Worm (Caenorhabditis elegans): ENCODE data around the gene plpp-1.3.

Gene plpp-1.3

ce11 chrX:10717019-10717418, 21.9 kb downstream of the plpp-1.3 start, which contains the start of gene T01C1.4:
Gene T01C1.4, minus strand, starts transcription at chrX:10717119.
- peak; percentile 3 for TF ChIP-seq sma-9 (GFP tag; optimal IDR thresholded peaks at IDR 0.05)
- no peak for TF ChIP-seq sma-9 (tag; optimal IDR thresholded peaks at IDR 0.05)
- no peak for TF ChIP-seq unc-55 (GFP tag; optimal IDR thresholded peaks at IDR 0.05)

- TF ChIP-seq ceh-16 (tag; optimal IDR thresholded peaks at IDR 0.05) (no peak), lsy-2 (tag; optimal IDR thresholded peaks at IDR 0.05) (no peak), ceh-82 (tag; optimal IDR thresholded peaks at IDR 0.05) (no peak), mbf-1 (tag; optimal IDR thresholded peaks at IDR 0.05) (no peak), lin-13 (GFP tag; optimal IDR thresholded peaks at IDR 0.05) (no peak), unc-55 (GFP tag; optimal IDR thresholded peaks at IDR 0.05) (no peak), sma-9 (GFP tag; optimal IDR thresholded peaks at IDR 0.05) (no peak), sma-9 (tag; optimal IDR thresholded peaks at IDR 0.05) (no peak), nhr-10 (tag; optimal IDR thresholded peaks at IDR 0.05) (no peak), alr-1 (tag; optimal IDR thresholded peaks at IDR 0.05) (no peak), lin-11 (tag; optimal IDR thresholded peaks at IDR 0.05) (no peak)
Measured at ce11 chrX:10721954-10722353, 26.8 kb downstream of the plpp-1.3 start, which contains the start of gene mbr-1. Gene mbr-1, minus strand, starts transcription at chrX:10722054.

- TF ChIP-seq nhr-12 (tag; optimal IDR thresholded peaks at IDR 0.05) (no peak), mbf-1 (tag; optimal IDR thresholded peaks at IDR 0.05) (no peak), lin-13 (GFP tag; optimal IDR thresholded peaks at IDR 0.05) (no peak), lsy-2 (tag; optimal IDR thresholded peaks at IDR 0.05) (no peak), unc-55 (GFP tag; optimal IDR thresholded peaks at IDR 0.05) (no peak), R02D3.7 (tag; optimal IDR thresholded peaks at IDR 0.05) (no peak), nhr-21 (tag; optimal IDR thresholded peaks at IDR 0.05) (no peak), ztf-1 (GFP tag; conservative IDR thresholded peaks at IDR 0.05) (no peak), sma-3 (GFP tag; optimal IDR thresholded peaks at IDR 0.05) (no peak), gmeb-1 (tag; optimal IDR thresholded peaks at IDR 0.05) (no peak), zag-1 (tag; optimal IDR thresholded peaks at IDR 0.05) (no peak), Y55F3AM.14 (GFP tag; optimal IDR thresholded peaks at IDR 0.05) (no peak), F13H6.1 (tag; optimal IDR thresholded peaks at IDR 0.05) (no peak), nhr-10 (tag; optimal IDR thresholded peaks at IDR 0.05) (no peak), unc-62 (GFP tag; optimal IDR thresholded peaks at IDR 0.05) (no peak), elt-3 (tag; optimal IDR thresholded peaks at IDR 0.05) (no peak), nhr-129 (tag; optimal IDR thresholded peaks at IDR 0.05) (no peak), mab-5 (tag; optimal IDR thresholded peaks at IDR 0.05) (no peak)
Measured at ce11 chrX:10727696-10728095, 32.6 kb downstream of the plpp-1.3 start.

ce11 chrX:10731837-10732236, 36.7 kb downstream of the plpp-1.3 start:
- TF ChIP-seq fos-1 (tag; optimal IDR thresholded peaks at IDR 0.05) (peak; percentile 4), lsy-2 (tag; optimal IDR thresholded peaks at IDR 0.05) (no peak), peb-1 (tag; optimal IDR thresholded peaks at IDR 0.05) (no peak), nhr-21 (tag; optimal IDR thresholded peaks at IDR 0.05) (peak; percentile 20), sma-3 (GFP tag; optimal IDR thresholded peaks at IDR 0.05) (no peak), F13H6.1 (tag; optimal IDR thresholded peaks at IDR 0.05) (no peak), nhr-23 (tag; optimal IDR thresholded peaks at IDR 0.05) (no peak), crh-2 (tag; optimal IDR thresholded peaks at IDR 0.05) (peak; percentile 39), nhr-129 (tag; optimal IDR thresholded peaks at IDR 0.05) (no peak), R02D3.7 (tag; optimal IDR thresholded peaks at IDR 0.05) (no peak), nhr-77 (tag; optimal IDR thresholded peaks at IDR 0.05) (no peak)

- TF ChIP-seq lsy-2 (tag; optimal IDR thresholded peaks at IDR 0.05), result no peak
- TF ChIP-seq nhr-11 (tag; optimal IDR thresholded peaks at IDR 0.05), result no peak
- TF ChIP-seq ZK546.5 (tag; optimal IDR thresholded peaks at IDR 0.05), result no peak
- no peak for TF ChIP-seq peb-1 (tag; optimal IDR thresholded peaks at IDR 0.05)
- no peak for TF ChIP-seq nhr-10 (tag; optimal IDR thresholded peaks at IDR 0.05)
- no peak for TF ChIP-seq lin-11 (tag; optimal IDR thresholded peaks at IDR 0.05)
- no peak for TF ChIP-seq skn-1 (tag; optimal IDR thresholded peaks at IDR 0.05)
- no peak for TF ChIP-seq blmp-1 (tag; optimal IDR thresholded peaks at IDR 0.05; ENCODE audit: insufficient read depth)
- no peak for TF ChIP-seq nhr-237 (tag; optimal IDR thresholded peaks at IDR 0.05)
- TF ChIP-seq gmeb-1 (tag; optimal IDR thresholded peaks at IDR 0.05), result no peak
- no peak for TF ChIP-seq elt-1 (tag; optimal IDR thresholded peaks at IDR 0.05)
- no peak for TF ChIP-seq Y55F3AM.14 (GFP tag; optimal IDR thresholded peaks at IDR 0.05)
- no peak for TF ChIP-seq egl-27 (tag; optimal IDR thresholded peaks at IDR 0.05)
- TF ChIP-seq dmd-4 (tag; optimal IDR thresholded peaks at IDR 0.05), result no peak
- TF ChIP-seq mbf-1 (tag; optimal IDR thresholded peaks at IDR 0.05), result no peak
- no peak for TF ChIP-seq crh-2 (tag; optimal IDR thresholded peaks at IDR 0.05)
- TF ChIP-seq unc-39 (tag; optimal IDR thresholded peaks at IDR 0.05), result no peak
Measured at ce11 chrX:10734026-10734425, 38.9 kb downstream of the plpp-1.3 start, which contains the start of gene egl-36. Gene egl-36, plus strand, starts transcription at chrX:10734326.
